Fruit fly (Drosophila melanogaster): ENCODE results near the gene mts.

Gene mts

dm6 chr2L:7807563-7807962 lies 19.9 kb upstream of the mts start:
- no peak for TF ChIP-seq Dif (GFP tag; optimal IDR thresholded peaks at IDR 0.05; ENCODE audit: partially characterized antibody)

dm6 chr2L:7808886-7809698 lies 18.4 kb upstream of the mts start:
- TF ChIP-seq jim (GFP tag; optimal IDR thresholded peaks at IDR 0.05), result peak; percentile 18
- TF ChIP-seq dmrt93B (GFP tag; optimal IDR thresholded peaks at IDR 0.05), result no peak
- no peak for TF ChIP-seq woc (GFP tag; optimal IDR thresholded peaks at IDR 0.05)
- peak; percentile 16 for TF ChIP-seq brk (GFP tag; optimal IDR thresholded peaks at IDR 0.05)

dm6 chr2L:7809699-7810088 lies 17.8 kb upstream of the mts start:
- no peak for TF ChIP-seq foxo (GFP tag; optimal IDR thresholded peaks at IDR 0.05)
- no peak for TF ChIP-seq sage (GFP tag; optimal IDR thresholded peaks at IDR 0.05)
- TF ChIP-seq Hnf4 (GFP tag; optimal IDR thresholded peaks at IDR 0.05), result no peak
- peak; percentile 99 for TF ChIP-seq Vsx2 (GFP tag; optimal IDR thresholded peaks at IDR 0.05; ENCODE audit: partially characterized antibody)
- TF ChIP-seq Hr83 (GFP tag; optimal IDR thresholded peaks at IDR 0.05; ENCODE audit: poor library complexity, severe bottlenecking), result peak; percentile 95
- TF ChIP-seq dsf (GFP tag; optimal IDR thresholded peaks at IDR 0.05; ENCODE audit: borderline replicate concordance), result no peak
- no peak for TF ChIP-seq lola (GFP tag; optimal IDR thresholded peaks at IDR 0.05)
- TF ChIP-seq Hr78 (GFP tag; optimal IDR thresholded peaks at IDR 0.05), result no peak
- TF ChIP-seq dmrt93B (GFP tag; optimal IDR thresholded peaks at IDR 0.05), result no peak
- TF ChIP-seq h (GFP tag; optimal IDR thresholded peaks at IDR 0.05), result peak; percentile 59
- TF ChIP-seq rgr (GFP tag; optimal IDR thresholded peaks at IDR 0.05), result peak; percentile 41
- TF ChIP-seq tai (GFP tag; optimal IDR thresholded peaks at IDR 0.05), result no peak
- TF ChIP-seq usp (GFP tag; optimal IDR thresholded peaks at IDR 0.05), result no peak
- no peak for TF ChIP-seq GATAd (GFP tag; optimal IDR thresholded peaks at IDR 0.05)
- no peak for TF ChIP-seq Mio (GFP tag; optimal IDR thresholded peaks at IDR 0.05)
- no peak for TF ChIP-seq Dfd (GFP tag; optimal IDR thresholded peaks at IDR 0.05)
- TF ChIP-seq CrebA (GFP tag; optimal IDR thresholded peaks at IDR 0.05; ENCODE audit: borderline replicate concordance), result no peak
- peak; percentile 71 for TF ChIP-seq N (GFP tag; optimal IDR thresholded peaks at IDR 0.05)
- TF ChIP-seq Abd-B (GFP tag; optimal IDR thresholded peaks at IDR 0.05), result no peak
- TF ChIP-seq fru (GFP tag; optimal IDR thresholded peaks at IDR 0.05), result peak; percentile 53
- no peak for TF ChIP-seq Myc (optimal IDR thresholded peaks at IDR 0.05)
- TF ChIP-seq ey (GFP tag; optimal IDR thresholded peaks at IDR 0.05), result peak; percentile 6
- no peak for TF ChIP-seq woc (GFP tag; optimal IDR thresholded peaks at IDR 0.05)
- TF ChIP-seq CG9705 (GFP tag; optimal IDR thresholded peaks at IDR 0.05), result peak; percentile 19
- no peak for TF ChIP-seq Rel (GFP tag; optimal IDR thresholded peaks at IDR 0.05)
- TF ChIP-seq Rel (tag; optimal IDR thresholded peaks at IDR 0.05), result peak; percentile 68
- TF ChIP-seq psq (GFP tag; optimal IDR thresholded peaks at IDR 0.05), result peak; percentile 30
- peak; percentile 26 for TF ChIP-seq Sp1 (GFP tag; optimal IDR thresholded peaks at IDR 0.05)
- peak; percentile 99 for TF ChIP-seq Dif (GFP tag; optimal IDR thresholded peaks at IDR 0.05; ENCODE audit: partially characterized antibody)
- peak; percentile 40 for TF ChIP-seq br (GFP tag; optimal IDR thresholded peaks at IDR 0.05)
- no peak for TF ChIP-seq sv (GFP tag; optimal IDR thresholded peaks at IDR 0.05)
- no peak for TF ChIP-seq HLH106 (tag; optimal IDR thresholded peaks at IDR 0.05)
- TF ChIP-seq pan (optimal IDR thresholded peaks at IDR 0.05), result no peak
- peak; percentile 39 for TF ChIP-seq Jra (GFP tag; optimal IDR thresholded peaks at IDR 0.05)
- TF ChIP-seq jim (GFP tag; optimal IDR thresholded peaks at IDR 0.05), result no peak
- no peak for TF ChIP-seq brk (GFP tag; optimal IDR thresholded peaks at IDR 0.05)
- no peak for TF ChIP-seq CG32264 (GFP tag; optimal IDR thresholded peaks at IDR 0.05)
- TF ChIP-seq OdsH (GFP tag; optimal IDR thresholded peaks at IDR 0.05), result no peak
- TF ChIP-seq dl (GFP tag; optimal IDR thresholded peaks at IDR 0.05; ENCODE audit: insufficient read depth in 1 of 2, partially characterized antibody in 2 of 2), result peak; percentile 93 to 95
